Worm (Caenorhabditis elegans) whole organism, L2 larva: Measurements from ENCODE around the gene mig-2.

Experiments
- gmeb-1 ChIP-seq: fragments of 150-350 bp; optimal IDR thresholded peaks from 2 replicates; lab custom pipeline; 2014; ENCODE audit warnings: missing biosample characterization, missing genetic modification characterization
- lin-39 ChIP-seq: fragments of 150-350 bp; optimal IDR thresholded peaks from 2 replicates; lab custom pipeline; 2014; ENCODE audit warnings: missing biosample characterization, missing genetic modification reagents, missing genetic modification characterization
- lsy-2 ChIP-seq, 2 experiments: fragments of 150-350 bp in 1 of 2; sonication (generic microtip) in 1 of 2; optimal IDR thresholded peaks; 2 replicates each; lab custom pipeline; 2014 to 2017; ENCODE audit warnings: missing biosample characterization in 2 of 2, missing genetic modification characterization in 2 of 2
- nhr-12 ChIP-seq: fragments of 150-350 bp; optimal IDR thresholded peaks from 2 replicates; lab custom pipeline; 2014; ENCODE audit warnings: missing biosample characterization, missing genetic modification characterization
- nhr-25 ChIP-seq: fragments of 150-350 bp; sonication (generic microtip); optimal IDR thresholded peaks from 3 replicates; lab custom pipeline; 2014; ENCODE audit warnings: missing biosample characterization, missing genetic modification characterization
- nhr-6 ChIP-seq: fragments of 150-350 bp; optimal IDR thresholded peaks from 2 replicates; lab custom pipeline; 2014; ENCODE audit warnings: missing biosample characterization, missing genetic modification characterization
- peb-1 ChIP-seq: fragments of 150-350 bp; optimal IDR thresholded peaks from 2 replicates; lab custom pipeline; 2014; ENCODE audit warnings: missing biosample characterization, missing genetic modification characterization
- snpc-4 ChIP-seq: fragments of 150-350 bp; optimal IDR thresholded peaks from 2 replicates; lab custom pipeline; 2014; ENCODE audit warnings: missing biosample characterization, missing genetic modification characterization
- zag-1 ChIP-seq: fragments of 150-350 bp; optimal IDR thresholded peaks from 2 replicates; lab custom pipeline; 2014; ENCODE audit warnings: missing biosample characterization, missing genetic modification characterization

ce11 chrX:11541690-11542089, 6.7 kb upstream of the mig-2 start:
- no peak for TF ChIP-seq lin-39
- TF ChIP-seq peb-1: no peak
- TF ChIP-seq gmeb-1: no peak
- no peak for TF ChIP-seq lsy-2 (tag; optimal IDR thresholded peaks at IDR 0.05; lab: Kevin White, UChicago)
- TF ChIP-seq zag-1: no peak
- TF ChIP-seq snpc-4 (tag; lab: Kevin White, UChicago): no peak
- no peak for TF ChIP-seq nhr-25 (tag; lab: Kevin White, UChicago)
- no peak for TF ChIP-seq nhr-12 (tag; lab: Kevin White, UChicago)
- no peak for TF ChIP-seq nhr-6 (tag; lab: Kevin White, UChicago)
